Worm (Caenorhabditis elegans) whole organism, L1 larva: Measurements from ENCODE around the gene lips-9.

Experiments
- F16B12.6 ChIP-seq: fragments of 150-350 bp; optimal IDR thresholded peaks from 2 replicates; lab custom pipeline; 2014; ENCODE audit warnings: missing biosample characterization, missing genetic modification characterization
- lin-39 ChIP-seq: fragments of 150-350 bp; optimal IDR thresholded peaks from 2 replicates; lab custom pipeline; 2014; ENCODE audit warnings: missing biosample characterization, missing genetic modification reagents, missing genetic modification characterization
- nhr-71 ChIP-seq: sonication (generic microtip); optimal IDR thresholded peaks from 2 replicates; lab custom pipeline; 2016; ENCODE audit warnings: mild to moderate bottlenecking, missing genetic modification characterization, moderate library complexity, missing compliant biosample characterization
- nhr-76 ChIP-seq: sonication (generic microtip); optimal IDR thresholded peaks from 2 replicates; lab custom pipeline; 2017; ENCODE audit warnings: missing biosample characterization, missing genetic modification characterization
- nhr-84 ChIP-seq: sonication (generic microtip); optimal IDR thresholded peaks from 2 replicates; lab custom pipeline; 2017; ENCODE audit warnings: missing biosample characterization, missing genetic modification characterization
- skn-1 ChIP-seq: fragments of 150-350 bp; optimal IDR thresholded peaks from 2 replicates; lab custom pipeline; 2014; ENCODE audit warnings: missing biosample characterization, missing genetic modification characterization
- snpc-4 ChIP-seq: fragments of 150-350 bp; optimal IDR thresholded peaks from 2 replicates; lab custom pipeline; 2014; ENCODE audit warnings: missing biosample characterization, missing genetic modification characterization

- TF ChIP-seq skn-1 (tag; lab: Kevin White, UChicago) (no peak), nhr-71 (no peak), F16B12.6 (no peak), lin-39 (tag; lab: Kevin White, UChicago) (no peak), nhr-76 (tag; lab: Kevin White, UChicago) (no peak), nhr-84 (tag; lab: Kevin White, UChicago) (no peak), snpc-4 (no peak)
Measured at ce11 chrII:12930138-12930537, 5.0 kb downstream of the lips-9 start.
